Fruit fly (Drosophila melanogaster): Measurements from ENCODE around the gene Msp300.

The Msp300 gene

DNA sequence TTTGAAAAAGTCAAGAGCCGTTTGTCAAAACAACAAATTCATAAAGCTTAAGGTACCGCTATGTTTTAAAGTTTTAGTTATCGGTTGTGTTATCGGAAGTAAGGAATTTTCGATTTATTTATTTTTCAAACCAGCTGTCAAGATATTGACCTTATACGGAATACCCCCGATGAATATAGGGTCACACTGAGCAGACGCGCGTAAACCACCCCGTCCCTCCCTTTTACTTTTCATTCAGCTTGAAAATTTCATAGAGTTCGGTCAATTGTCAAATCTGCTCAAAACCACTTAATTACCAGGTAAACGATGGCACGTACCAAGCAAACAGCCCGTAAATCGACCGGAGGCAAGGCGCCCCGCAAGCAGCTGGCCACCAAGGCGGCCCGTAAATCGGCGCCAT, 45.7 kb upstream of the Msp300 start, which contains the start of the genes CG14036 and His3.3A (continued):
- TF ChIP-seq ranshi (GFP tag; IDR thresholded peaks at IDR 0.05) (no peak), Nf-YB (GFP tag; optimal IDR thresholded peaks at IDR 0.05) (no peak), CG10209 (GFP tag; optimal IDR thresholded peaks at IDR 0.05) (no peak), HLH3B (GFP tag; IDR thresholded peaks at IDR 0.05) (no peak), CG31441 (GFP tag; IDR thresholded peaks at IDR 0.05) (no peak), CG6813 (GFP tag; optimal IDR thresholded peaks at IDR 0.05) (no peak), Optix (GFP tag; IDR thresholded peaks at IDR 0.05) (no peak), CG12219 (GFP tag; optimal IDR thresholded peaks at IDR 0.05) (no peak), CG30020 (tag; optimal IDR thresholded peaks at IDR 0.05) (peak; percentile 92), CkIIα-i1 (GFP tag; IDR thresholded peaks at IDR 0.05) (no peak), CG17912 (GFP tag; optimal IDR thresholded peaks at IDR 0.05) (no peak), chinmo (GFP tag; IDR thresholded peaks at IDR 0.05; ENCODE audit: partially characterized antibody) (peak; percentile 68; the same call in 1 of the 4 replicates), Lhr (GFP tag; optimal IDR thresholded peaks at IDR 0.05) (no peak), HmgZ (tag; optimal IDR thresholded peaks at IDR 0.05) (peak; percentile 74), CG2889 (GFP tag; IDR thresholded peaks at IDR 0.05) (no peak), Mrtf (GFP tag; IDR thresholded peaks at IDR 0.05) (no peak), Hmr (GFP tag; optimal IDR thresholded peaks at IDR 0.05) (peak; percentile 42), CG16813 (GFP tag; IDR thresholded peaks at IDR 0.05; ENCODE audit: partially characterized antibody) (peak; percentile 69), CrebB (tag; optimal IDR thresholded peaks at IDR 0.05) (no peak), CG12236 (GFP tag; optimal IDR thresholded peaks at IDR 0.05) (no peak), Asciz (GFP tag; optimal IDR thresholded peaks at IDR 0.05) (no peak), ab (GFP tag; optimal IDR thresholded peaks at IDR 0.05) (no peak), Jarid2 (GFP tag; optimal IDR thresholded peaks at IDR 0.05) (peak; percentile 45), br (optimal IDR thresholded peaks at IDR 0.05) (no peak), ATbp (GFP tag; optimal IDR thresholded peaks at IDR 0.05) (no peak), vnd (GFP tag; IDR thresholded peaks at IDR 0.05; ENCODE audit: partially characterized antibody) (no peak; the same call in 2 of the 3 replicates), CG32772 (GFP tag; IDR thresholded peaks at IDR 0.05) (no peak), grn (GFP tag; optimal IDR thresholded peaks at IDR 0.05) (no peak), CG4617 (GFP tag; optimal IDR thresholded peaks at IDR 0.05; ENCODE audit: borderline replicate concordance) (peak; percentile 43), CG4707 (GFP tag; optimal IDR thresholded peaks at IDR 0.05) (no peak), shn (GFP tag; optimal IDR thresholded peaks at IDR 0.05) (peak; percentile 21), Bgb (GFP tag; IDR thresholded peaks at IDR 0.05; ENCODE audit: partially characterized antibody) (peak; percentile 75), tgo (GFP tag; IDR thresholded peaks at IDR 0.05) (no peak), Dip2 (GFP tag; IDR thresholded peaks at IDR 0.05) (no peak), NfI (GFP tag; optimal IDR thresholded peaks at IDR 0.05) (no peak), zfh2 (GFP tag; optimal IDR thresholded peaks at IDR 0.05) (no peak), CG34422 (GFP tag; IDR thresholded peaks at IDR 0.05) (peak; percentile 75; the same call in 2 of the 3 replicates), CG6689 (GFP tag; IDR thresholded peaks at IDR 0.05) (no peak), chm (GFP tag; IDR thresholded peaks at IDR 0.05) (peak; percentile 27; the same call in 1 of the 2 replicates), CHES-1-like (GFP tag; optimal IDR thresholded peaks at IDR 0.05) (peak; percentile 53), CG9215 (GFP tag; IDR thresholded peaks at IDR 0.05) (no peak), CG13624 (GFP tag; optimal IDR thresholded peaks at IDR 0.05) (no peak), lbe (GFP tag; optimal IDR thresholded peaks at IDR 0.05) (no peak), h (optimal IDR thresholded peaks at IDR 0.05) (no peak), CG7963 (GFP tag; IDR thresholded peaks at IDR 0.05; ENCODE audit: partially characterized antibody) (0 out of 3 replicates have a peak, but pooled peaks have one; percentile 20), CG11093 (GFP tag; IDR thresholded peaks at IDR 0.05) (no peak), zen2 (GFP tag; IDR thresholded peaks at IDR 0.05; ENCODE audit: partially characterized antibody) (peak; percentile 52; the same call in 2 of the 3 replicates), CG9727 (GFP tag; optimal IDR thresholded peaks at IDR 0.05) (peak; percentile 32), NC2α (GFP tag; optimal IDR thresholded peaks at IDR 0.05) (no peak), ham (GFP tag; IDR thresholded peaks at IDR 0.05) (no peak), PHDP (tag; optimal IDR thresholded peaks at IDR 0.05) (peak; percentile 4), crc (GFP tag; optimal IDR thresholded peaks at IDR 0.05) (no peak)

Data from whole organism, embryonic.